Worm (Caenorhabditis elegans) whole organism, L1 larva: ENCODE measurements around the gene T03F7.6.

Experiments
- C16A3.4 ChIP-seq: fragments of 150-350 bp; optimal IDR thresholded peaks from 2 replicates; lab custom pipeline; 2014; ENCODE audit warnings: missing biosample characterization, missing genetic modification characterization
- C34B4.2 ChIP-seq: sonication (generic microtip); optimal IDR thresholded peaks from 2 replicates; lab custom pipeline; 2017; ENCODE audit warnings: mild to moderate bottlenecking, missing genetic modification characterization, missing compliant biosample characterization
- F16B12.6 ChIP-seq: fragments of 150-350 bp; optimal IDR thresholded peaks from 2 replicates; lab custom pipeline; 2014; ENCODE audit warnings: missing biosample characterization, missing genetic modification characterization
- alr-1 ChIP-seq: fragments of 200-800 bp; sonication (Bioruptor generic); optimal IDR thresholded peaks from 2 replicates; lab custom pipeline; 2018; ENCODE audit warnings: borderline replicate concordance, mild to moderate bottlenecking, missing genetic modification characterization, missing compliant biosample characterization
- blmp-1 ChIP-seq: fragments of 150-350 bp; optimal IDR thresholded peaks from 2 replicates; lab custom pipeline; 2014; ENCODE audit warnings: missing biosample characterization, missing genetic modification characterization
- ceh-82 ChIP-seq, 3 experiments: fragments of 150-350 bp in 1 of 3; sonication (generic microtip) in 2 of 3; optimal IDR thresholded peaks; 2 replicates each; lab custom pipeline; 2014 to 2017; ENCODE audit warnings: missing biosample characterization in 3 of 3, missing genetic modification characterization in 3 of 3
- ceh-88 ChIP-seq: fragments of 200-800 bp; sonication (Bioruptor generic); IDR thresholded peaks from 2 replicates; pipeline ENCODE4 v1.3.6; 2022; ENCODE audit warnings: missing genetic modification characterization, missing compliant biosample characterization
- dsc-1 ChIP-seq: sonication (generic microtip); optimal IDR thresholded peaks from 2 replicates; lab custom pipeline; 2016; ENCODE audit warnings: mild to moderate bottlenecking, missing genetic modification characterization, missing compliant biosample characterization
- efl-1 ChIP-seq, 4 experiments: fragments of 150-350 bp; optimal IDR thresholded peaks in 3 of 4; peaks in 1 of 4; 1 replicate in 1 of 4; 2 replicates in 3 of 4; lab custom pipeline; 2014; ENCODE audit warnings: missing biosample characterization in 2 of 4, missing genetic modification characterization in 2 of 4, missing genetic modification reagents in 2 of 4
- fkh-10 ChIP-seq: sonication (generic microtip); optimal IDR thresholded peaks from 2 replicates; lab custom pipeline; 2017; ENCODE audit warnings: missing biosample characterization, missing genetic modification reagents, missing genetic modification characterization
- fkh-8 ChIP-seq: sonication (generic microtip); optimal IDR thresholded peaks from 2 replicates; lab custom pipeline; 2016; ENCODE audit warnings: mild to moderate bottlenecking, missing genetic modification characterization, missing compliant biosample characterization
- hpl-2 ChIP-seq: fragments of 150-350 bp; optimal IDR thresholded peaks from 2 replicates; lab custom pipeline; 2014; ENCODE audit warnings: missing biosample characterization, missing genetic modification reagents, missing genetic modification characterization
- isw-1 ChIP-seq: fragments of 200-800 bp; sonication (Bioruptor generic); IDR thresholded peaks from 2 replicates; pipeline ENCODE4 v1.3.6; 2022; ENCODE audit warnings: missing genetic modification characterization, missing compliant biosample characterization
- jun-1 ChIP-seq: fragments of 150-350 bp; optimal IDR thresholded peaks from 2 replicates; lab custom pipeline; 2014; ENCODE audit warnings: missing biosample characterization, missing genetic modification reagents, missing genetic modification characterization
- lin-14 ChIP-seq: fragments of 200-800 bp; sonication (Bioruptor generic); optimal IDR thresholded peaks from 2 replicates; lab custom pipeline; 2018; ENCODE audit warnings: mild to moderate bottlenecking, missing genetic modification characterization, moderate library complexity, missing compliant biosample characterization
- lin-15B ChIP-seq: fragments of 150-350 bp; sonication (generic microtip); optimal IDR thresholded peaks from 3 replicates; lab custom pipeline; 2014; ENCODE audit warnings: missing biosample characterization, missing genetic modification characterization
- lin-35 ChIP-seq, 2 experiments: fragments of 150-350 bp; optimal IDR thresholded peaks; 2 replicates each; lab custom pipeline; 2014; ENCODE audit warnings: missing biosample characterization in 2 of 2, missing genetic modification characterization in 2 of 2, missing genetic modification reagents in 2 of 2
- lin-39 ChIP-seq: fragments of 150-350 bp; optimal IDR thresholded peaks from 2 replicates; lab custom pipeline; 2014; ENCODE audit warnings: missing biosample characterization, missing genetic modification reagents, missing genetic modification characterization
- lir-3 ChIP-seq: sonication (generic microtip); optimal IDR thresholded peaks from 2 replicates; lab custom pipeline; 2016; ENCODE audit warnings: mild to moderate bottlenecking, missing genetic modification characterization, moderate library complexity, missing compliant biosample characterization; ENCODE audit not compliant: poor library complexity
- lsy-2 ChIP-seq, 2 experiments: fragments of 150-350 bp; optimal IDR thresholded peaks; 2 replicates each; lab custom pipeline; 2014; ENCODE audit warnings: missing biosample characterization in 2 of 2, missing genetic modification characterization in 2 of 2
- mab-9 ChIP-seq: fragments of 200-800 bp; sonication (Bioruptor generic); IDR thresholded peaks from 2 replicates; pipeline ENCODE4 v1.3.6; 2022; ENCODE audit warnings: missing genetic modification reagents, missing genetic modification characterization, missing compliant biosample characterization
- mdl-1 ChIP-seq, 2 experiments: fragments of 150-350 bp; optimal IDR thresholded peaks; 2 replicates each; lab custom pipeline; 2014 to 2017; ENCODE audit warnings: missing biosample characterization in 2 of 2, missing genetic modification characterization in 2 of 2, inconsistent platforms in 1 of 2
- mep-1 ChIP-seq: fragments of 150-350 bp; optimal IDR thresholded peaks from 2 replicates; lab custom pipeline; 2014; ENCODE audit warnings: missing biosample characterization, missing genetic modification characterization
- nhr-19 ChIP-seq: fragments of 200-800 bp; sonication (Bioruptor generic); conservative IDR thresholded peaks from 2 replicates; pipeline ENCODE4 v1.3.6; 2022; ENCODE audit warnings: missing genetic modification characterization, missing compliant biosample characterization
- nhr-20 ChIP-seq: sonication (generic microtip); optimal IDR thresholded peaks from 2 replicates; lab custom pipeline; 2016; ENCODE audit warnings: mild to moderate bottlenecking, missing genetic modification characterization, missing compliant biosample characterization
- nhr-28 ChIP-seq: fragments of 150-350 bp; optimal IDR thresholded peaks from 2 replicates; lab custom pipeline; 2014; ENCODE audit warnings: missing biosample characterization, missing genetic modification characterization
- nhr-71 ChIP-seq: sonication (generic microtip); optimal IDR thresholded peaks from 2 replicates; lab custom pipeline; 2016; ENCODE audit warnings: mild to moderate bottlenecking, missing genetic modification characterization, moderate library complexity, missing compliant biosample characterization
- nhr-77 ChIP-seq: fragments of 150-350 bp; optimal IDR thresholded peaks from 2 replicates; lab custom pipeline; 2014; ENCODE audit warnings: missing biosample characterization, missing genetic modification characterization
- nhr-84 ChIP-seq: sonication (generic microtip); optimal IDR thresholded peaks from 2 replicates; lab custom pipeline; 2017; ENCODE audit warnings: missing biosample characterization, missing genetic modification characterization
- nhr-85 ChIP-seq: sonication (generic microtip); peaks from one replicate; lab custom pipeline; 2016; ENCODE audit warnings: missing genetic modification characterization, inconsistent platforms, missing compliant biosample characterization
- nhr-90 ChIP-seq: sonication (generic microtip); optimal IDR thresholded peaks from 2 replicates; lab custom pipeline; 2016; ENCODE audit warnings: mild to moderate bottlenecking, missing genetic modification characterization, missing compliant biosample characterization; ENCODE audit not compliant: poor library complexity
- pag-3 ChIP-seq: sonication (generic microtip); optimal IDR thresholded peaks from 2 replicates; lab custom pipeline; 2017; ENCODE audit warnings: missing genetic modification characterization, mild to moderate bottlenecking, missing compliant biosample characterization, antibody characterized with exemption, borderline replicate concordance; ENCODE audit not compliant: insufficient read depth
- rnt-1 ChIP-seq: sonication (generic microtip); optimal IDR thresholded peaks from 2 replicates; lab custom pipeline; 2016; ENCODE audit warnings: mild to moderate bottlenecking, missing genetic modification characterization, moderate library complexity, missing compliant biosample characterization
- skn-1 ChIP-seq: fragments of 150-350 bp; optimal IDR thresholded peaks from 2 replicates; lab custom pipeline; 2014; ENCODE audit warnings: missing biosample characterization, missing genetic modification characterization
- snpc-4 ChIP-seq: fragments of 150-350 bp; optimal IDR thresholded peaks from 2 replicates; lab custom pipeline; 2014; ENCODE audit warnings: missing biosample characterization, missing genetic modification characterization
- snu-23 ChIP-seq: sonication (generic microtip); optimal IDR thresholded peaks from 2 replicates; lab custom pipeline; 2016; ENCODE audit warnings: missing genetic modification characterization, missing compliant biosample characterization
- sup-37 ChIP-seq: fragments of 200-800 bp; sonication (Bioruptor generic); optimal IDR thresholded peaks from 2 replicates; lab custom pipeline; 2018; ENCODE audit warnings: mild to moderate bottlenecking, missing genetic modification characterization, missing compliant biosample characterization
- tbx-2 ChIP-seq: sonication (generic microtip); optimal IDR thresholded peaks from 2 replicates; lab custom pipeline; 2016; ENCODE audit warnings: missing genetic modification characterization, missing compliant biosample characterization
- unc-130 ChIP-seq: fragments of 150-350 bp; optimal IDR thresholded peaks from 2 replicates; lab custom pipeline; 2017; ENCODE audit warnings: missing biosample characterization, missing genetic modification characterization, inconsistent platforms
- unc-30 ChIP-seq: sonication (generic microtip); optimal IDR thresholded peaks from 2 replicates; lab custom pipeline; 2017; ENCODE audit warnings: missing biosample characterization, missing genetic modification characterization
- unc-86 ChIP-seq: sonication (generic microtip); optimal IDR thresholded peaks from 2 replicates; lab custom pipeline; 2016; ENCODE audit warnings: missing genetic modification characterization, missing compliant biosample characterization
- ztf-11 ChIP-seq, 2 experiments: sonication (generic microtip); optimal IDR thresholded peaks; 2 replicates each; lab custom pipeline; 2016 to 2017; ENCODE audit warnings: missing genetic modification characterization in 2 of 2, missing biosample characterization in 1 of 2, missing compliant biosample characterization in 1 of 2

The T03F7.6 gene

ce11 chrV:11320860-11321259, 26.4 kb downstream of the T03F7.6 start:
- TF ChIP-seq hpl-2 (GFP tag; lab: Kevin White, UChicago): no peak
- TF ChIP-seq nhr-85 (tag; lab: Kevin White, UChicago): peak; percentile 61

- TF ChIP-seq lin-14 (GFP tag; lab: Kevin White, UChicago): peak; percentile 32
- TF ChIP-seq lin-39 (tag; lab: Kevin White, UChicago): no peak
- TF ChIP-seq hpl-2 (GFP tag; lab: Kevin White, UChicago): no peak
- TF ChIP-seq C16A3.4 (tag; lab: Kevin White, UChicago): no peak
- TF ChIP-seq lsy-2 (tag; optimal IDR thresholded peaks at IDR 0.05; lab: Kevin White, UChicago): peak in 1 of 2 experiments; percentile 15
- peak; percentile 8 for TF ChIP-seq rnt-1 (tag; lab: Kevin White, UChicago)
- TF ChIP-seq pag-3 (tag; lab: Kevin White, UChicago): no peak
- peak in 1 of 3 experiments; percentile 9 for TF ChIP-seq ceh-82 (tag; optimal IDR thresholded peaks at IDR 0.05; lab: Kevin White, UChicago)
These were observed 27.2 kb downstream of the T03F7.6 start, which contains the start of gene F47G9.4 for ce11 chrV:11321719-11322118. TSS of gene F47G9.4 (minus strand) at chrV:11321816.

ce11 chrV:11323720-11324119, 29.2 kb downstream of the T03F7.6 start, which contains the start of gene str-141:
TSS of gene str-141 (minus strand) at chrV:11323820.
- TF ChIP-seq jun-1: no peak
- no peak for TF ChIP-seq alr-1 (tag; lab: Kevin White, UChicago)
- TF ChIP-seq nhr-85 (tag; lab: Kevin White, UChicago): no peak
- no peak for TF ChIP-seq sup-37
- no peak for TF ChIP-seq nhr-84 (tag; lab: Kevin White, UChicago)
- no peak for TF ChIP-seq efl-1 (optimal IDR thresholded peaks at IDR 0.05; lab: Kevin White, UChicago)
- peak in 1 of 2 experiments; percentile 12 for TF ChIP-seq efl-1 (GFP tag; optimal IDR thresholded peaks at IDR 0.05 in 1 of 2; lab: Kevin White, UChicago)
- no peak for TF ChIP-seq C34B4.2 (tag; lab: Kevin White, UChicago)
- TF ChIP-seq rnt-1 (tag; lab: Kevin White, UChicago): no peak

- TF ChIP-seq C16A3.4 (tag; lab: Kevin White, UChicago) (peak; percentile 28), nhr-28 (no peak), unc-86 (tag; lab: Kevin White, UChicago) (peak; percentile 3), rnt-1 (tag; lab: Kevin White, UChicago) (peak; percentile 62), unc-130 (tag; lab: Kevin White, UChicago) (peak; percentile 93), snu-23 (GFP tag; lab: Kevin White, UChicago) (peak; percentile 84), efl-1 (optimal IDR thresholded peaks at IDR 0.05; lab: Kevin White, UChicago) (peak; percentile 59 to 68), efl-1 (GFP tag; optimal IDR thresholded peaks at IDR 0.05 in 1 of 2; lab: Kevin White, UChicago) (peak; percentile 55 to 95), F16B12.6 (tag; lab: Kevin White, UChicago) (peak; percentile 92), mab-9 (peak; percentile 37; the same call in 1 of the 2 replicates), blmp-1 (tag; lab: Kevin White, UChicago) (peak; percentile 52), nhr-19 (peak; percentile 80), ceh-88 (GFP tag; lab: Robert Waterston, UW) (no peak), fkh-10 (GFP tag; lab: Kevin White, UChicago) (peak; percentile 27), mep-1 (tag; lab: Kevin White, UChicago) (peak; percentile 83), unc-30 (tag; lab: Kevin White, UChicago) (no peak), fkh-8 (tag; lab: Kevin White, UChicago) (peak; percentile 53), tbx-2 (tag; lab: Kevin White, UChicago) (peak; percentile 54), lin-14 (GFP tag; lab: Kevin White, UChicago) (peak; percentile 83), nhr-20 (tag; lab: Kevin White, UChicago) (peak; percentile 80), nhr-77 (peak; percentile 44), C34B4.2 (tag; lab: Kevin White, UChicago) (no peak), ztf-11 (tag; optimal IDR thresholded peaks at IDR 0.05; lab: Kevin White, UChicago) (peak in 1 of 2 experiments; percentile 0), lin-35 (GFP tag; optimal IDR thresholded peaks at IDR 0.05; lab: Kevin White, UChicago) (peak; percentile 58 to 67), lin-15B (peak; percentile 49), snpc-4 (tag; lab: Kevin White, UChicago) (peak; percentile 23), nhr-90 (peak; percentile 54), lir-3 (tag; lab: Kevin White, UChicago) (no peak), dsc-1 (peak; percentile 45), lsy-2 (tag; optimal IDR thresholded peaks at IDR 0.05; lab: Kevin White, UChicago) (peak; percentile 87 to 96), isw-1 (GFP tag; lab: Robert Waterston, UW) (peak; percentile 68), hpl-2 (GFP tag; lab: Kevin White, UChicago) (no peak), ceh-82 (tag; optimal IDR thresholded peaks at IDR 0.05; lab: Kevin White, UChicago) (peak; percentile 85 to 87 (median 87)), mdl-1 (tag; optimal IDR thresholded peaks at IDR 0.05; lab: Kevin White, UChicago) (peak in 1 of 2 experiments; percentile 43), nhr-71 (tag; lab: Kevin White, UChicago) (peak; percentile 78), skn-1 (tag; lab: Kevin White, UChicago) (peak; percentile 48), jun-1 (peak; percentile 13)
These were observed 32.4 kb downstream of the T03F7.6 start, which contains the start of gene tmed-10 for ce11 chrV:11326914-11327367. TSS of gene tmed-10 (minus strand) at chrV:11326964.
